Worm (Caenorhabditis elegans) whole organism, L2 larva: ENCODE measurements around the gene C08F1.12.

Source experiments
- C34F6.9 ChIP-seq: fragments of 150-350 bp; optimal IDR thresholded peaks from 2 replicates; lab custom pipeline; 2014; ENCODE audit warnings: missing biosample characterization, missing genetic modification characterization
- F13H6.1 ChIP-seq: sonication (generic microtip); optimal IDR thresholded peaks from 2 replicates; lab custom pipeline; 2016; ENCODE audit warnings: missing genetic modification characterization, missing compliant biosample characterization
- Y55F3AM.14 ChIP-seq: fragments of 200-800 bp; sonication (Bioruptor generic); optimal IDR thresholded peaks from 2 replicates; lab custom pipeline; 2018; ENCODE audit warnings: mild to moderate bottlenecking, missing genetic modification characterization, missing compliant biosample characterization
- aly-2 ChIP-seq: fragments of 150-350 bp; optimal IDR thresholded peaks from 2 replicates; lab custom pipeline; 2014; ENCODE audit warnings: missing biosample characterization, missing genetic modification characterization
- ceh-16 ChIP-seq: fragments of 150-350 bp; optimal IDR thresholded peaks from 2 replicates; lab custom pipeline; 2014; ENCODE audit warnings: missing biosample characterization, missing genetic modification characterization
- crh-2 ChIP-seq: sonication (generic microtip); optimal IDR thresholded peaks from 2 replicates; lab custom pipeline; 2017; ENCODE audit warnings: missing biosample characterization, missing genetic modification characterization
- egl-27 ChIP-seq: sonication (generic microtip); optimal IDR thresholded peaks from 3 replicates; lab custom pipeline; 2017; ENCODE audit warnings: missing biosample characterization, missing genetic modification reagents, missing genetic modification characterization
- elt-3 ChIP-seq: sonication (generic microtip); optimal IDR thresholded peaks from 2 replicates; lab custom pipeline; 2017; ENCODE audit warnings: missing biosample characterization, missing genetic modification characterization
- fos-1 ChIP-seq: fragments of 150-350 bp; optimal IDR thresholded peaks from 2 replicates; lab custom pipeline; 2014; ENCODE audit warnings: missing biosample characterization, missing genetic modification characterization
- gmeb-1 ChIP-seq: fragments of 150-350 bp; optimal IDR thresholded peaks from 2 replicates; lab custom pipeline; 2014; ENCODE audit warnings: missing biosample characterization, missing genetic modification characterization
- lin-11 ChIP-seq: fragments of 150-350 bp; sonication (generic microtip); optimal IDR thresholded peaks from 2 replicates; lab custom pipeline; 2014; ENCODE audit warnings: missing biosample characterization, missing genetic modification characterization, inconsistent platforms, mixed read lengths
- lin-13 ChIP-seq: fragments of 150-350 bp; optimal IDR thresholded peaks from 2 replicates; lab custom pipeline; 2014; ENCODE audit warnings: missing biosample characterization, missing genetic modification reagents, missing genetic modification characterization
- lin-39 ChIP-seq: fragments of 150-350 bp; optimal IDR thresholded peaks from 2 replicates; lab custom pipeline; 2014; ENCODE audit warnings: missing biosample characterization, missing genetic modification reagents, missing genetic modification characterization
- mab-5 ChIP-seq: fragments of 150-350 bp; optimal IDR thresholded peaks from 2 replicates; lab custom pipeline; 2014; ENCODE audit warnings: missing biosample characterization, missing genetic modification characterization
- mbf-1 ChIP-seq: sonication (generic microtip); optimal IDR thresholded peaks from 2 replicates; lab custom pipeline; 2017; ENCODE audit warnings: missing biosample characterization, missing genetic modification characterization
- nhr-10 ChIP-seq: sonication (generic microtip); optimal IDR thresholded peaks from 2 replicates; lab custom pipeline; 2017; ENCODE audit warnings: missing biosample characterization, missing genetic modification characterization
- nhr-11 ChIP-seq: fragments of 150-350 bp; optimal IDR thresholded peaks from 2 replicates; lab custom pipeline; 2014; ENCODE audit warnings: missing biosample characterization, missing genetic modification characterization
- nhr-12 ChIP-seq: fragments of 150-350 bp; optimal IDR thresholded peaks from 2 replicates; lab custom pipeline; 2014; ENCODE audit warnings: missing biosample characterization, missing genetic modification characterization
- nhr-129 ChIP-seq: fragments of 150-350 bp; optimal IDR thresholded peaks from 2 replicates; lab custom pipeline; 2014; ENCODE audit warnings: missing biosample characterization, missing genetic modification characterization
- nhr-21 ChIP-seq: fragments of 150-350 bp; optimal IDR thresholded peaks from 2 replicates; lab custom pipeline; 2014; ENCODE audit warnings: missing biosample characterization, missing genetic modification characterization
- nhr-23 ChIP-seq: fragments of 150-350 bp; optimal IDR thresholded peaks from 2 replicates; lab custom pipeline; 2014; ENCODE audit warnings: missing biosample characterization, missing genetic modification reagents, missing genetic modification characterization
- nhr-237 ChIP-seq: fragments of 150-350 bp; optimal IDR thresholded peaks from 2 replicates; lab custom pipeline; 2014; ENCODE audit warnings: missing biosample characterization, missing genetic modification characterization
- nhr-25 ChIP-seq: fragments of 150-350 bp; sonication (generic microtip); optimal IDR thresholded peaks from 3 replicates; lab custom pipeline; 2014; ENCODE audit warnings: missing biosample characterization, missing genetic modification characterization
- nhr-6 ChIP-seq: fragments of 150-350 bp; optimal IDR thresholded peaks from 2 replicates; lab custom pipeline; 2014; ENCODE audit warnings: missing biosample characterization, missing genetic modification characterization
- nhr-77 ChIP-seq: fragments of 150-350 bp; optimal IDR thresholded peaks from 2 replicates; lab custom pipeline; 2014; ENCODE audit warnings: missing biosample characterization, missing genetic modification characterization
- peb-1 ChIP-seq: fragments of 150-350 bp; optimal IDR thresholded peaks from 2 replicates; lab custom pipeline; 2014; ENCODE audit warnings: missing biosample characterization, missing genetic modification characterization
- sem-4 ChIP-seq: fragments of 150-350 bp; optimal IDR thresholded peaks from 2 replicates; lab custom pipeline; 2014; ENCODE audit warnings: missing biosample characterization, missing genetic modification reagents, missing genetic modification characterization
- skn-1 ChIP-seq: sonication (generic microtip); optimal IDR thresholded peaks from 2 replicates; lab custom pipeline; 2017; ENCODE audit warnings: missing biosample characterization, missing genetic modification characterization
- sma-9 ChIP-seq, 2 experiments: fragments of 150-350 bp in 1 of 2; sonication (generic microtip) in 1 of 2; optimal IDR thresholded peaks; 2 replicates each; lab custom pipeline; 2014 to 2016; ENCODE audit warnings: missing genetic modification characterization in 2 of 2, mild to moderate bottlenecking in 1 of 2, missing biosample characterization in 1 of 2, missing compliant biosample characterization in 1 of 2, missing genetic modification reagents in 1 of 2, moderate library complexity in 1 of 2
- snpc-4 ChIP-seq: fragments of 150-350 bp; optimal IDR thresholded peaks from 2 replicates; lab custom pipeline; 2014; ENCODE audit warnings: missing biosample characterization, missing genetic modification characterization
- unc-62 ChIP-seq: fragments of 150-350 bp; optimal IDR thresholded peaks from 2 replicates; lab custom pipeline; 2014; ENCODE audit warnings: missing biosample characterization, missing genetic modification reagents, missing genetic modification characterization
- zag-1 ChIP-seq: fragments of 150-350 bp; optimal IDR thresholded peaks from 2 replicates; lab custom pipeline; 2014; ENCODE audit warnings: missing biosample characterization, missing genetic modification characterization
- ztf-11 ChIP-seq: sonication (generic microtip); optimal IDR thresholded peaks from 2 replicates; lab custom pipeline; 2017; ENCODE audit warnings: missing biosample characterization, missing genetic modification characterization
- ztf-4 ChIP-seq: fragments of 150-350 bp; optimal IDR thresholded peaks from 2 replicates; lab custom pipeline; 2014; ENCODE audit warnings: missing biosample characterization, missing genetic modification characterization

Gene C08F1.12

ce11 chrII:1850299-1850698 is 44.0 kb upstream of the C08F1.12 start, which contains the start of gene fbxb-96:
fbxb-96 (minus strand) TSS chrII:1850399.
- no peak for TF ChIP-seq unc-62 (GFP tag; lab: Kevin White, UChicago)
- TF ChIP-seq F13H6.1 (tag; lab: Kevin White, UChicago) = no peak
- no peak for TF ChIP-seq nhr-11 (tag; lab: Kevin White, UChicago)
- TF ChIP-seq nhr-21 (tag; lab: Kevin White, UChicago) = no peak
- no peak for TF ChIP-seq ztf-4
- no peak for TF ChIP-seq nhr-6 (tag; lab: Kevin White, UChicago)
- no peak for TF ChIP-seq aly-2
- no peak for TF ChIP-seq nhr-237 (tag; lab: Kevin White, UChicago)
- TF ChIP-seq fos-1 (tag; lab: Kevin White, UChicago) = no peak
- TF ChIP-seq peb-1 (tag; lab: Kevin White, UChicago) = no peak
- no peak for TF ChIP-seq lin-11
- no peak for TF ChIP-seq lin-13
- TF ChIP-seq gmeb-1 (tag; lab: Kevin White, UChicago) = no peak
- no peak for TF ChIP-seq mab-5 (tag; lab: Kevin White, UChicago)
- no peak for TF ChIP-seq egl-27
- TF ChIP-seq nhr-129 (tag; lab: Kevin White, UChicago) = no peak
- TF ChIP-seq Y55F3AM.14 (GFP tag; lab: Kevin White, UChicago) = no peak
- no peak for TF ChIP-seq nhr-23 (tag; lab: Kevin White, UChicago)
- no peak for TF ChIP-seq ztf-11
- TF ChIP-seq elt-3 (tag; lab: Kevin White, UChicago) = no peak
- TF ChIP-seq, all 48 proteins: peak for 0

ce11 chrII:1848109-1848508 is 41.9 kb upstream of the C08F1.12 start, which contains the start of gene fbxb-97:
fbxb-97 (minus strand) TSS chrII:1848161.
- TF ChIP-seq Y55F3AM.14 (GFP tag; lab: Kevin White, UChicago) (no peak), snpc-4 (tag; lab: Kevin White, UChicago) (no peak), C34F6.9 (tag; lab: Kevin White, UChicago) (no peak)

ce11 chrII:1844552-1844951 is 38.3 kb upstream of the C08F1.12 start:
- TF ChIP-seq zag-1 (tag; lab: Kevin White, UChicago) (no peak), nhr-12 (tag; lab: Kevin White, UChicago) (no peak), nhr-23 (tag; lab: Kevin White, UChicago) (no peak), ztf-4 (no peak), peb-1 (tag; lab: Kevin White, UChicago) (no peak), nhr-10 (tag; lab: Kevin White, UChicago) (no peak), nhr-6 (tag; lab: Kevin White, UChicago) (no peak), nhr-25 (tag; lab: Kevin White, UChicago) (no peak), mbf-1 (no peak), nhr-77 (tag; lab: Kevin White, UChicago) (no peak), aly-2 (no peak), ceh-16 (tag; lab: Kevin White, UChicago) (no peak)

ce11 chrII:1842894-1843293 is 36.6 kb upstream of the C08F1.12 start, which contains the start of the genes C52E2.5 and C52E2.4:
C52E2.5 (minus strand) TSS chrII:1842936.
C52E2.4 (plus strand) TSS chrII:1843145.
- TF ChIP-seq sma-9 (GFP tag; optimal IDR thresholded peaks at IDR 0.05; lab: Kevin White, UChicago) (peak; percentile 36), sma-9 (tag; optimal IDR thresholded peaks at IDR 0.05; lab: Kevin White, UChicago) (no peak), nhr-11 (tag; lab: Kevin White, UChicago) (no peak), skn-1 (tag; lab: Kevin White, UChicago) (peak; percentile 65), fos-1 (tag; lab: Kevin White, UChicago) (peak; percentile 80), nhr-23 (tag; lab: Kevin White, UChicago) (no peak), crh-2 (tag; lab: Kevin White, UChicago) (peak; percentile 36)

ce11 chrII:1836204-1836603 is 29.9 kb upstream of the C08F1.12 start, which contains the start of gene T08E11.1:
T08E11.1 (plus strand) TSS chrII:1836504.
- no peak for TF ChIP-seq nhr-10 (tag; lab: Kevin White, UChicago)
- no peak for TF ChIP-seq skn-1 (tag; lab: Kevin White, UChicago)
- no peak for TF ChIP-seq elt-3 (tag; lab: Kevin White, UChicago)
- no peak for TF ChIP-seq F13H6.1 (tag; lab: Kevin White, UChicago)
- TF ChIP-seq sma-9 (GFP tag; optimal IDR thresholded peaks at IDR 0.05; lab: Kevin White, UChicago) = no peak
- no peak for TF ChIP-seq sma-9 (tag; optimal IDR thresholded peaks at IDR 0.05; lab: Kevin White, UChicago)
- no peak for TF ChIP-seq unc-62 (GFP tag; lab: Kevin White, UChicago)
- TF ChIP-seq lin-39 = no peak
- no peak for TF ChIP-seq ztf-11
- TF ChIP-seq sem-4 = no peak
- TF ChIP-seq Y55F3AM.14 (GFP tag; lab: Kevin White, UChicago) = no peak
